Worm (Caenorhabditis elegans): Measurements from ENCODE around the gene srbc-37.

The srbc-37 gene

ce11 chrV:725807-726572 is 23.6 kb downstream of the srbc-37 start:
- 0 out of 2 replicates have a peak, but pooled peaks have one; percentile 27 for TF ChIP-seq zfh-2 (GFP tag; conservative IDR thresholded peaks at IDR 0.05)
- peak; percentile 86 for TF ChIP-seq ama-1 (optimal IDR thresholded peaks at IDR 0.05)
- TF ChIP-seq ama-1 (GFP tag; optimal IDR thresholded peaks at IDR 0.05): no peak
- TF ChIP-seq ztf-25 (GFP tag; IDR thresholded peaks at IDR 0.05): no peak
- TF ChIP-seq rpc-1 (optimal IDR thresholded peaks at IDR 0.05): no peak
- no peak for TF ChIP-seq rpc-1 (tag; optimal IDR thresholded peaks at IDR 0.05)
- TF ChIP-seq bed-2 (GFP tag; IDR thresholded peaks at IDR 0.05): 0 out of 2 replicates have a peak, but pooled peaks have one; percentile 6
- TF ChIP-seq nhr-90 (tag; optimal IDR thresholded peaks at IDR 0.05): peak; percentile 5
- TF ChIP-seq ztf-3 (GFP tag; optimal IDR thresholded peaks at IDR 0.05): peak; percentile 15
- peak; percentile 64 for TF ChIP-seq Y53G8AR.9 (GFP tag; conservative IDR thresholded peaks at IDR 0.05)
- no peak for TF ChIP-seq athp-1 (tag; optimal IDR thresholded peaks at IDR 0.05)
- TF ChIP-seq Y56A3A.18 (GFP tag; IDR thresholded peaks at IDR 0.05): 0 out of 2 replicates have a peak, but pooled peaks have one; percentile 8
- peak in 1 of 3 experiments; percentile 31 for TF ChIP-seq lin-35 (GFP tag; optimal IDR thresholded peaks at IDR 0.05)
- TF ChIP-seq ZK185.1 (tag; optimal IDR thresholded peaks at IDR 0.05; ENCODE audit: poor library complexity, severe bottlenecking): peak; percentile 77
- no peak for TF ChIP-seq atf-7 (tag; optimal IDR thresholded peaks at IDR 0.05)
- TF ChIP-seq nhr-120 (GFP tag; IDR thresholded peaks at IDR 0.05): peak; percentile 70; the same call in 1 of the 2 replicates
- peak; percentile 31 for TF ChIP-seq die-1 (tag; optimal IDR thresholded peaks at IDR 0.05)

ce11 chrV:726573-727483 is 24.5 kb downstream of the srbc-37 start:
- no peak for TF ChIP-seq ztf-26 (tag; optimal IDR thresholded peaks at IDR 0.05)
- 0 out of 2 replicates have a peak, but pooled peaks have one; percentile 56 for TF ChIP-seq nhr-120 (GFP tag; IDR thresholded peaks at IDR 0.05)
- TF ChIP-seq F37B4.10 (GFP tag; IDR thresholded peaks at IDR 0.05): no peak
- TF ChIP-seq egl-18 (GFP tag; IDR thresholded peaks at IDR 0.05): no peak
- no peak for TF ChIP-seq C06A6.2 (GFP tag; conservative IDR thresholded peaks at IDR 0.05)
- TF ChIP-seq lin-26 (GFP tag; IDR thresholded peaks at IDR 0.05): no peak
- TF ChIP-seq egl-44 (GFP tag; IDR thresholded peaks at IDR 0.05): no peak
- TF ChIP-seq cebp-2 (GFP tag; IDR thresholded peaks at IDR 0.05): no peak
- TF ChIP-seq ztf-28 (GFP tag; IDR thresholded peaks at IDR 0.05): 0 out of 2 replicates have a peak, but pooled peaks have one; percentile 10
- no peak for TF ChIP-seq ztf-25 (GFP tag; IDR thresholded peaks at IDR 0.05)
- no peak for TF ChIP-seq ztf-3 (GFP tag; optimal IDR thresholded peaks at IDR 0.05)
- TF ChIP-seq let-526 (GFP tag; IDR thresholded peaks at IDR 0.05): no peak
- TF ChIP-seq lag-1 (GFP tag; IDR thresholded peaks at IDR 0.05): no peak
- no peak for TF ChIP-seq xnd-1 (tag; optimal IDR thresholded peaks at IDR 0.05)
- no peak for TF ChIP-seq zim-3 (tag; optimal IDR thresholded peaks at IDR 0.05)
- TF ChIP-seq nhr-80 (tag; optimal IDR thresholded peaks at IDR 0.05): peak; percentile 29
- no peak for TF ChIP-seq D2030.7 (GFP tag; IDR thresholded peaks at IDR 0.05)
- no peak for TF ChIP-seq lsl-1 (GFP tag; optimal IDR thresholded peaks at IDR 0.05)
- TF ChIP-seq Y53F4B.3 (GFP tag; IDR thresholded peaks at IDR 0.05): no peak
- no peak for TF ChIP-seq madf-8 (GFP tag; conservative IDR thresholded peaks at IDR 0.05)
- no peak for TF ChIP-seq atf-7 (tag; optimal IDR thresholded peaks at IDR 0.05)
- no peak for TF ChIP-seq mcd-1 (GFP tag; IDR thresholded peaks at IDR 0.05)
- no peak for TF ChIP-seq madf-3 (GFP tag; IDR thresholded peaks at IDR 0.05)
- no peak for TF ChIP-seq chd-7 (tag; optimal IDR thresholded peaks at IDR 0.05)
- no peak for TF ChIP-seq sea-2 (GFP tag; IDR thresholded peaks at IDR 0.05)
- TF ChIP-seq nhr-27 (tag; optimal IDR thresholded peaks at IDR 0.05): no peak
- peak; percentile 10; the same call in 1 of the 2 replicates for TF ChIP-seq nfyb-1 (GFP tag; IDR thresholded peaks at IDR 0.05)
- TF ChIP-seq rcor-1 (GFP tag; IDR thresholded peaks at IDR 0.05): no peak
- TF ChIP-seq let-607 (tag; optimal IDR thresholded peaks at IDR 0.05): peak; percentile 0 to 33
- no peak for TF ChIP-seq aptf-2 (GFP tag; conservative IDR thresholded peaks at IDR 0.05)
- peak; percentile 18; the same call in 1 of the 2 replicates for TF ChIP-seq Y95B8A.8 (GFP tag; IDR thresholded peaks at IDR 0.05)
- TF ChIP-seq F23B12.7 (tag; optimal IDR thresholded peaks at IDR 0.05; ENCODE audit: insufficient read depth): no peak
